4 fruit fly cellular contexts compared by ENCODE assay signal in genomic region chrX:13394343-13394742, dm6.
TF ChIP-seq lines count a peak whose summit lies in the region.

No protein-coding gene starts in this region.

- no peak for TF ChIP-seq CTCF in whole organism, embryonic (GFP tag; optimal IDR thresholded peaks at IDR 0.05; lab: Kevin White, UChicago)

TF ChIP-seq in whole organism, embryonic, 481 proteins besides CTCF, POLR2A, EP300 and RAD21:
- TF ChIP-seq Rfx (GFP tag; IDR thresholded peaks at IDR 0.05; lab: Robert Waterston, UW) (0 out of 2 replicates have a peak, but pooled peaks have one; percentile 19), Med (GFP tag; lab: Kevin White, UChicago) (peak; percentile 82), cg (GFP tag; optimal IDR thresholded peaks at IDR 0.05; lab: Kevin White, UChicago) (peak; percentile 16), CG4854 (GFP tag; optimal IDR thresholded peaks at IDR 0.05; lab: Kevin White, UChicago) (no peak), mam (GFP tag; optimal IDR thresholded peaks at IDR 0.05; lab: Kevin White, UChicago) (peak; percentile 6), wdn (GFP tag; IDR thresholded peaks at IDR 0.05; lab: Robert Waterston, UW) (no peak), Drgx (GFP tag; IDR thresholded peaks at IDR 0.05; lab: Robert Waterston, UW) (0 out of 2 replicates have a peak, but pooled peaks have one; percentile 24), lbe (GFP tag; optimal IDR thresholded peaks at IDR 0.05; lab: Kevin White, UChicago) (peak; percentile 4), CG11696 (GFP tag; IDR thresholded peaks at IDR 0.05; lab: Robert Waterston, UW) (0 out of 2 replicates have a peak, but pooled peaks have one; percentile 2), zfh2 (GFP tag; optimal IDR thresholded peaks at IDR 0.05; lab: Kevin White, UChicago) (peak; percentile 28), H2.0 (GFP tag; IDR thresholded peaks at IDR 0.05; lab: Robert Waterston, UW) (0 out of 2 replicates have a peak, but pooled peaks have one; percentile 10), Mad (GFP tag; optimal IDR thresholded peaks at IDR 0.05; lab: Kevin White, UChicago) (no peak), luna (GFP tag; optimal IDR thresholded peaks at IDR 0.05; lab: Kevin White, UChicago) (peak; percentile 17), CG13287 (GFP tag; IDR thresholded peaks at IDR 0.05; lab: Robert Waterston, UW; ENCODE audit: partially characterized antibody) (no peak), CG9932 (GFP tag; IDR thresholded peaks at IDR 0.05; lab: Robert Waterston, UW) (peak; percentile 22; the same call in 1 of the 2 replicates), CG2120 (GFP tag; optimal IDR thresholded peaks at IDR 0.05; lab: Kevin White, UChicago) (peak; percentile 25), CG8290 (GFP tag; optimal IDR thresholded peaks at IDR 0.05; lab: Kevin White, UChicago) (no peak), CG8290 (tag; optimal IDR thresholded peaks at IDR 0.05; lab: Kevin White, UChicago) (peak in 1 of 2 experiments; percentile 43), CG7786 (GFP tag; optimal IDR thresholded peaks at IDR 0.05; lab: Kevin White, UChicago) (peak; percentile 2)
TF ChIP-seq in whole organism, embryonic: peak in this region for 14.

TF ChIP-seq in whole organism, prepupa, 60 proteins besides CTCF, POLR2A, EP300 and RAD21 (continues in another document):
- TF ChIP-seq Ets21C (GFP tag; optimal IDR thresholded peaks at IDR 0.05; lab: Kevin White, UChicago) (peak; percentile 12), ss (GFP tag; optimal IDR thresholded peaks at IDR 0.05; lab: Kevin White, UChicago) (no peak), OdsH (GFP tag; optimal IDR thresholded peaks at IDR 0.05; lab: Kevin White, UChicago) (peak; percentile 48), Blimp-1 (GFP tag; optimal IDR thresholded peaks at IDR 0.05; lab: Kevin White, UChicago) (peak; percentile 67), dsx (GFP tag; optimal IDR thresholded peaks at IDR 0.05; lab: Kevin White, UChicago; ENCODE audit: poor library complexity, severe bottlenecking) (peak; percentile 59), Eip78C (GFP tag; lab: Kevin White, UChicago) (peak; percentile 71), Hr39 (GFP tag; optimal IDR thresholded peaks at IDR 0.05; lab: Kevin White, UChicago) (peak; percentile 49), achi (GFP tag; optimal IDR thresholded peaks at IDR 0.05; lab: Kevin White, UChicago) (no peak), CG6808 (GFP tag; optimal IDR thresholded peaks at IDR 0.05; lab: Kevin White, UChicago) (no peak), vri (GFP tag; optimal IDR thresholded peaks at IDR 0.05; lab: Kevin White, UChicago) (peak; percentile 47), net (GFP tag; optimal IDR thresholded peaks at IDR 0.05; lab: Kevin White, UChicago) (no peak), acj6 (GFP tag; optimal IDR thresholded peaks at IDR 0.05; lab: Kevin White, UChicago) (peak; percentile 19), Smox (GFP tag; optimal IDR thresholded peaks at IDR 0.05; lab: Kevin White, UChicago) (peak; percentile 46), spab (GFP tag; optimal IDR thresholded peaks at IDR 0.05; lab: Kevin White, UChicago) (no peak), CG6792 (GFP tag; optimal IDR thresholded peaks at IDR 0.05; lab: Kevin White, UChicago) (no peak), dac (GFP tag; optimal IDR thresholded peaks at IDR 0.05; lab: Kevin White, UChicago) (no peak), salr (GFP tag; optimal IDR thresholded peaks at IDR 0.05; lab: Kevin White, UChicago) (no peak), Met (GFP tag; optimal IDR thresholded peaks at IDR 0.05; lab: Kevin White, UChicago) (peak; percentile 59), CG6276 (GFP tag; optimal IDR thresholded peaks at IDR 0.05; lab: Kevin White, UChicago) (no peak), CG32006 (GFP tag; optimal IDR thresholded peaks at IDR 0.05; lab: Kevin White, UChicago) (peak; percentile 40), cyc (GFP tag; optimal IDR thresholded peaks at IDR 0.05; lab: Kevin White, UChicago) (peak; percentile 22), CG31627 (GFP tag; optimal IDR thresholded peaks at IDR 0.05; lab: Kevin White, UChicago) (peak; percentile 31), esn (GFP tag; optimal IDR thresholded peaks at IDR 0.05; lab: Kevin White, UChicago) (peak; percentile 63), CG4318 (GFP tag; optimal IDR thresholded peaks at IDR 0.05; lab: Kevin White, UChicago) (no peak)

TF ChIP-seq in whole organism, pupa, 21 proteins besides CTCF, POLR2A, EP300 and RAD21:
- no peak for TF ChIP-seq gl (tag; optimal IDR thresholded peaks at IDR 0.05; lab: Kevin White, UChicago)
- peak; percentile 47; the same call in 1 of the 3 replicates for TF ChIP-seq fd96Ca (GFP tag; IDR thresholded peaks at IDR 0.05; lab: Robert Waterston, UW)
- TF ChIP-seq CG17806 (tag; optimal IDR thresholded peaks at IDR 0.05; lab: Kevin White, UChicago): no peak
- TF ChIP-seq CG13204 (GFP tag; optimal IDR thresholded peaks at IDR 0.05; lab: Kevin White, UChicago): no peak
- TF ChIP-seq Pif1A (GFP tag; optimal IDR thresholded peaks at IDR 0.05; lab: Kevin White, UChicago): no peak
- TF ChIP-seq CG15710 (tag; optimal IDR thresholded peaks at IDR 0.05; lab: Kevin White, UChicago): no peak
- no peak for TF ChIP-seq D1 (tag; optimal IDR thresholded peaks at IDR 0.05; lab: Kevin White, UChicago)
- no peak for TF ChIP-seq CG8301 (tag; optimal IDR thresholded peaks at IDR 0.05; lab: Kevin White, UChicago)
- TF ChIP-seq CG4496 (GFP tag; IDR thresholded peaks at IDR 0.05; lab: Robert Waterston, UW): no peak
- no peak for TF ChIP-seq rn (GFP tag; IDR thresholded peaks at IDR 0.05; lab: Robert Waterston, UW)
- TF ChIP-seq EcR (GFP tag; optimal IDR thresholded peaks at IDR 0.05; lab: Kevin White, UChicago): peak; percentile 70
- peak; percentile 41; the same call in 1 of the 2 replicates for TF ChIP-seq CG32121 (GFP tag; IDR thresholded peaks at IDR 0.05; lab: Robert Waterston, UW)
TF ChIP-seq in whole organism, pupa: peak in this region for 3.

TF ChIP-seq in whole organism, wandering third instar larva, 38 proteins besides CTCF, POLR2A, EP300 and RAD21:
- TF ChIP-seq OdsH (GFP tag; optimal IDR thresholded peaks at IDR 0.05; lab: Kevin White, UChicago) (no peak), rgr (GFP tag; optimal IDR thresholded peaks at IDR 0.05; lab: Kevin White, UChicago) (peak; percentile 45), dl (GFP tag; optimal IDR thresholded peaks at IDR 0.05; lab: Kevin White, UChicago; ENCODE audit: insufficient read depth in 1 of 2, partially characterized antibody in 2 of 2) (no peak), sv (GFP tag; optimal IDR thresholded peaks at IDR 0.05; lab: Kevin White, UChicago) (no peak), Myc (optimal IDR thresholded peaks at IDR 0.05; lab: Kevin White, UChicago) (no peak), CG9705 (GFP tag; optimal IDR thresholded peaks at IDR 0.05; lab: Kevin White, UChicago) (no peak), h (GFP tag; optimal IDR thresholded peaks at IDR 0.05; lab: Kevin White, UChicago) (peak; percentile 72), lola (GFP tag; optimal IDR thresholded peaks at IDR 0.05; lab: Kevin White, UChicago) (no peak), Vsx2 (GFP tag; optimal IDR thresholded peaks at IDR 0.05; lab: Kevin White, UChicago; ENCODE audit: partially characterized antibody) (no peak), pan (optimal IDR thresholded peaks at IDR 0.05; lab: Kevin White, UChicago) (no peak), tai (GFP tag; optimal IDR thresholded peaks at IDR 0.05; lab: Kevin White, UChicago) (peak; percentile 53), Rel (GFP tag; optimal IDR thresholded peaks at IDR 0.05; lab: Kevin White, UChicago) (no peak), Rel (tag; optimal IDR thresholded peaks at IDR 0.05; lab: Kevin White, UChicago) (no peak), psq (GFP tag; optimal IDR thresholded peaks at IDR 0.05; lab: Kevin White, UChicago) (peak; percentile 48), Jra (GFP tag; optimal IDR thresholded peaks at IDR 0.05; lab: Kevin White, UChicago) (no peak), Abd-B (GFP tag; optimal IDR thresholded peaks at IDR 0.05; lab: Kevin White, UChicago) (no peak), CG32264 (GFP tag; optimal IDR thresholded peaks at IDR 0.05; lab: Kevin White, UChicago) (no peak), fru (GFP tag; optimal IDR thresholded peaks at IDR 0.05; lab: Kevin White, UChicago) (peak; percentile 64), woc (GFP tag; optimal IDR thresholded peaks at IDR 0.05; lab: Kevin White, UChicago) (peak; percentile 57), usp (GFP tag; optimal IDR thresholded peaks at IDR 0.05; lab: Kevin White, UChicago) (no peak), sage (GFP tag; optimal IDR thresholded peaks at IDR 0.05; lab: Kevin White, UChicago) (no peak), N (GFP tag; optimal IDR thresholded peaks at IDR 0.05; lab: Kevin White, UChicago) (no peak), ey (GFP tag; optimal IDR thresholded peaks at IDR 0.05; lab: Kevin White, UChicago) (peak; percentile 59), jim (GFP tag; optimal IDR thresholded peaks at IDR 0.05; lab: Kevin White, UChicago) (no peak), GATAd (GFP tag; optimal IDR thresholded peaks at IDR 0.05; lab: Kevin White, UChicago) (no peak), br (GFP tag; optimal IDR thresholded peaks at IDR 0.05; lab: Kevin White, UChicago) (peak; percentile 52), HLH106 (tag; optimal IDR thresholded peaks at IDR 0.05; lab: Kevin White, UChicago) (peak; percentile 27), Dfd (GFP tag; optimal IDR thresholded peaks at IDR 0.05; lab: Kevin White, UChicago) (no peak), Dif (GFP tag; optimal IDR thresholded peaks at IDR 0.05; lab: Kevin White, UChicago; ENCODE audit: partially characterized antibody) (no peak), dsf (GFP tag; optimal IDR thresholded peaks at IDR 0.05; lab: Kevin White, UChicago; ENCODE audit: borderline replicate concordance) (no peak), dmrt93B (GFP tag; optimal IDR thresholded peaks at IDR 0.05; lab: Kevin White, UChicago) (no peak), foxo (GFP tag; optimal IDR thresholded peaks at IDR 0.05; lab: Kevin White, UChicago) (peak in 1 of 2 experiments; percentile 60), CrebA (GFP tag; optimal IDR thresholded peaks at IDR 0.05; lab: Kevin White, UChicago; ENCODE audit: borderline replicate concordance) (no peak), brk (GFP tag; optimal IDR thresholded peaks at IDR 0.05; lab: Kevin White, UChicago) (peak; percentile 1), Hr78 (GFP tag; optimal IDR thresholded peaks at IDR 0.05; lab: Kevin White, UChicago) (no peak), Hnf4 (GFP tag; optimal IDR thresholded peaks at IDR 0.05; lab: Kevin White, UChicago) (peak; percentile 39), Mio (GFP tag; optimal IDR thresholded peaks at IDR 0.05; lab: Kevin White, UChicago) (no peak)
TF ChIP-seq in whole organism, wandering third instar larva: peak in this region for 12.

Comparison
In these comparisons a context has a peak if more than half of its experiments do, and no peak if none do; other contexts are left out.
1. Of the 7 proteins assayed by ChIP-seq in both whole organism, embryonic and whole organism, prepupa: peak only in whole organism, embryonic: none; only in whole organism, prepupa: Blimp-1, CG6854, Gug, Hr39 and Sox102F; in both: none; in neither: 2.